Worm (Caenorhabditis elegans) whole organism, L4 larva: Measurements from ENCODE around the gene Y37D8A.19.
A peak's percentile ranks its signal among the peaks of the same experiment; 100 is the strongest.

Source experiments
- ZK337.2 ChIP-seq: fragments of 200-800 bp; sonication (Bioruptor generic); IDR thresholded peaks from 2 replicates; pipeline ENCODE4 v1.3.6; 2022; ENCODE audit warnings: missing genetic modification reagents, missing genetic modification characterization, missing compliant biosample characterization
- ama-1 ChIP-seq: fragments of 150-350 bp; optimal IDR thresholded peaks from 2 replicates; lab custom pipeline; 2014; ENCODE audit warnings: inconsistent platforms, mixed read lengths
- arid-1 ChIP-seq: fragments of 200-800 bp; sonication (Bioruptor generic); conservative IDR thresholded peaks from 2 replicates; pipeline ENCODE4 v1.3.6; 2022; ENCODE audit warnings: missing genetic modification reagents, missing genetic modification characterization, missing compliant biosample characterization
- ceh-28 ChIP-seq: fragments of 150-350 bp; optimal IDR thresholded peaks from 2 replicates; lab custom pipeline; 2014; ENCODE audit warnings: missing biosample characterization, missing genetic modification reagents, missing genetic modification characterization
- daf-16 ChIP-seq, 3 experiments: sonication (generic microtip); optimal IDR thresholded peaks; 2 replicates each; lab custom pipeline; 2016 to 2017; ENCODE audit warnings: missing genetic modification characterization in 3 of 3, missing genetic modification reagents in 3 of 3, mild to moderate bottlenecking in 2 of 3, missing compliant biosample characterization in 2 of 3, missing biosample characterization in 1 of 3, moderate library complexity in 1 of 3
- daf-8 ChIP-seq: fragments of 200-800 bp; sonication (Bioruptor generic); IDR thresholded peaks from 2 replicates; pipeline ENCODE4 v1.3.6; 2022; ENCODE audit warnings: missing genetic modification characterization, missing compliant biosample characterization
- dmd-6 ChIP-seq: fragments of 200-800 bp; sonication (Bioruptor generic); IDR thresholded peaks from 2 replicates; pipeline ENCODE4 v1.3.6; 2022; ENCODE audit warnings: missing genetic modification reagents, missing genetic modification characterization, missing compliant biosample characterization
- dve-1 ChIP-seq: sonication (generic microtip); optimal IDR thresholded peaks from 2 replicates; lab custom pipeline; 2017; ENCODE audit warnings: antibody characterized with exemption, mild to moderate bottlenecking, missing genetic modification characterization, missing compliant biosample characterization; ENCODE audit not compliant: insufficient read depth
- egl-27 ChIP-seq: sonication (generic microtip); optimal IDR thresholded peaks from 3 replicates; lab custom pipeline; 2017; ENCODE audit warnings: missing biosample characterization, missing genetic modification reagents, missing genetic modification characterization
- egl-43 ChIP-seq: fragments of 200-800 bp; sonication (Bioruptor generic); IDR thresholded peaks from 2 replicates; pipeline ENCODE4 v1.3.6; 2022; ENCODE audit warnings: missing genetic modification reagents, missing genetic modification characterization, missing compliant biosample characterization
- hif-1 ChIP-seq, 2 experiments: sonication (generic microtip); optimal IDR thresholded peaks; 2 replicates each; lab custom pipeline; 2016 to 2017; ENCODE audit warnings: missing compliant biosample characterization in 2 of 2, missing genetic modification characterization in 2 of 2, missing genetic modification reagents in 2 of 2, missing genotype in 2 of 2, mild to moderate bottlenecking in 1 of 2
- jun-1 ChIP-seq: fragments of 150-350 bp; optimal IDR thresholded peaks from 2 replicates; lab custom pipeline; 2014; ENCODE audit warnings: missing biosample characterization, missing genetic modification reagents, missing genetic modification characterization
- lin-1 ChIP-seq: fragments of 200-800 bp; sonication (Bioruptor generic); IDR thresholded peaks from 2 replicates; pipeline ENCODE4 v1.3.6; 2022; ENCODE audit warnings: missing genetic modification reagents, missing genetic modification characterization, missing compliant biosample characterization
- lin-15B ChIP-seq: fragments of 150-350 bp; sonication (generic microtip); optimal IDR thresholded peaks from 3 replicates; lab custom pipeline; 2014; ENCODE audit warnings: missing biosample characterization, missing genetic modification characterization
- lin-39 ChIP-seq: fragments of 150-350 bp; optimal IDR thresholded peaks from 2 replicates; lab custom pipeline; 2014; ENCODE audit warnings: missing biosample characterization, missing genetic modification reagents, missing genetic modification characterization
- lir-3 ChIP-seq: sonication (generic microtip); optimal IDR thresholded peaks from 2 replicates; lab custom pipeline; 2016; ENCODE audit warnings: mild to moderate bottlenecking, missing genetic modification characterization, missing compliant biosample characterization
- madf-5 ChIP-seq, 2 experiments: fragments of 200-800 bp; sonication (Bioruptor generic); IDR thresholded peaks; 2 replicates each; pipeline ENCODE4 v1.3.6; 2022; ENCODE audit warnings: missing compliant biosample characterization in 2 of 2, missing genetic modification characterization in 2 of 2
- madf-9 ChIP-seq: fragments of 200-800 bp; sonication (Bioruptor generic); conservative IDR thresholded peaks from 2 replicates; pipeline ENCODE4 v1.3.6; 2022; ENCODE audit warnings: missing genetic modification reagents, missing genetic modification characterization, missing compliant biosample characterization
- mdt-29 ChIP-seq: fragments of 200-800 bp; sonication (Bioruptor generic); IDR thresholded peaks from 2 replicates; pipeline ENCODE4 v1.3.6; 2022; ENCODE audit warnings: missing genetic modification reagents, missing genetic modification characterization, missing compliant biosample characterization
- nhr-237 ChIP-seq: sonication (generic microtip); optimal IDR thresholded peaks from 2 replicates; lab custom pipeline; 2017; ENCODE audit warnings: missing biosample characterization, missing genetic modification characterization
- nhr-28 ChIP-seq: fragments of 150-350 bp; optimal IDR thresholded peaks from 2 replicates; lab custom pipeline; 2014; ENCODE audit warnings: missing biosample characterization, missing genetic modification characterization
- nhr-41 ChIP-seq: fragments of 200-800 bp; sonication (Bioruptor generic); IDR thresholded peaks from 2 replicates; pipeline ENCODE4 v1.3.6; 2022; ENCODE audit warnings: missing genetic modification reagents, missing genetic modification characterization, missing compliant biosample characterization
- nhr-48 ChIP-seq: sonication (generic microtip); optimal IDR thresholded peaks from 2 replicates; lab custom pipeline; 2016; ENCODE audit warnings: mild to moderate bottlenecking, missing genetic modification characterization, missing compliant biosample characterization
- nhr-76 ChIP-seq: fragments of 150-350 bp; optimal IDR thresholded peaks from 2 replicates; lab custom pipeline; 2014; ENCODE audit warnings: missing biosample characterization, missing genetic modification characterization
- nhr-77 ChIP-seq: fragments of 150-350 bp; optimal IDR thresholded peaks from 2 replicates; lab custom pipeline; 2014; ENCODE audit warnings: missing biosample characterization, missing genetic modification characterization
- php-3 ChIP-seq: fragments of 200-800 bp; sonication (Bioruptor generic); IDR thresholded peaks from 2 replicates; pipeline ENCODE4 v1.3.6; 2022; ENCODE audit warnings: missing genetic modification reagents, missing genetic modification characterization, missing compliant biosample characterization
- pqm-1 ChIP-seq: sonication (generic microtip); optimal IDR thresholded peaks from 2 replicates; lab custom pipeline; 2017; ENCODE audit warnings: missing biosample characterization, missing genetic modification characterization
- sdz-12 ChIP-seq: fragments of 200-800 bp; sonication (Bioruptor generic); optimal IDR thresholded peaks from 2 replicates; lab custom pipeline; 2018; ENCODE audit warnings: mild to moderate bottlenecking, missing genetic modification characterization, missing compliant biosample characterization
- set-16 ChIP-seq: fragments of 200-800 bp; sonication (Bioruptor generic); IDR thresholded peaks from 2 replicates; pipeline ENCODE4 v1.3.6; 2022; ENCODE audit warnings: missing genetic modification reagents, missing genetic modification characterization, missing compliant biosample characterization
- skn-1 ChIP-seq: fragments of 150-350 bp; optimal IDR thresholded peaks from 2 replicates; lab custom pipeline; 2014; ENCODE audit warnings: missing biosample characterization, missing genetic modification characterization
- snpc-1.2 ChIP-seq: fragments of 200-800 bp; sonication (Bioruptor generic); IDR thresholded peaks from 2 replicates; pipeline ENCODE4 v1.3.6; 2022; ENCODE audit warnings: missing genetic modification reagents, missing genetic modification characterization, missing compliant biosample characterization
- snpc-4 ChIP-seq: fragments of 150-350 bp; optimal IDR thresholded peaks from 2 replicates; lab custom pipeline; 2014; ENCODE audit warnings: missing biosample characterization, missing genetic modification characterization
- tag-97 ChIP-seq: fragments of 200-800 bp; sonication (Bioruptor generic); IDR thresholded peaks from 2 replicates; pipeline ENCODE4 v1.3.6; 2022; ENCODE audit warnings: missing genetic modification characterization, missing compliant biosample characterization
- tra-1 ChIP-seq: fragments of 200-800 bp; sonication (Bioruptor generic); IDR thresholded peaks from 2 replicates; pipeline ENCODE4 v1.3.6; 2022; ENCODE audit warnings: missing genetic modification reagents, missing genetic modification characterization, missing compliant biosample characterization
- unc-62 ChIP-seq, 3 experiments: fragments of 150-350 bp in 1 of 3; sonication (generic microtip); optimal IDR thresholded peaks in 2 of 3; peaks in 1 of 3; 1 replicate in 1 of 3; 2 replicates in 2 of 3; lab custom pipeline; 2014 to 2017; ENCODE audit warnings: missing biosample characterization in 3 of 3, missing genetic modification characterization in 3 of 3, missing genetic modification reagents in 3 of 3, missing genotype in 1 of 3
- zfp-2 ChIP-seq: sonication (generic microtip); optimal IDR thresholded peaks from 2 replicates; lab custom pipeline; 2016; ENCODE audit warnings: mild to moderate bottlenecking, missing genetic modification characterization, missing compliant biosample characterization

Gene Y37D8A.19

DNA sequence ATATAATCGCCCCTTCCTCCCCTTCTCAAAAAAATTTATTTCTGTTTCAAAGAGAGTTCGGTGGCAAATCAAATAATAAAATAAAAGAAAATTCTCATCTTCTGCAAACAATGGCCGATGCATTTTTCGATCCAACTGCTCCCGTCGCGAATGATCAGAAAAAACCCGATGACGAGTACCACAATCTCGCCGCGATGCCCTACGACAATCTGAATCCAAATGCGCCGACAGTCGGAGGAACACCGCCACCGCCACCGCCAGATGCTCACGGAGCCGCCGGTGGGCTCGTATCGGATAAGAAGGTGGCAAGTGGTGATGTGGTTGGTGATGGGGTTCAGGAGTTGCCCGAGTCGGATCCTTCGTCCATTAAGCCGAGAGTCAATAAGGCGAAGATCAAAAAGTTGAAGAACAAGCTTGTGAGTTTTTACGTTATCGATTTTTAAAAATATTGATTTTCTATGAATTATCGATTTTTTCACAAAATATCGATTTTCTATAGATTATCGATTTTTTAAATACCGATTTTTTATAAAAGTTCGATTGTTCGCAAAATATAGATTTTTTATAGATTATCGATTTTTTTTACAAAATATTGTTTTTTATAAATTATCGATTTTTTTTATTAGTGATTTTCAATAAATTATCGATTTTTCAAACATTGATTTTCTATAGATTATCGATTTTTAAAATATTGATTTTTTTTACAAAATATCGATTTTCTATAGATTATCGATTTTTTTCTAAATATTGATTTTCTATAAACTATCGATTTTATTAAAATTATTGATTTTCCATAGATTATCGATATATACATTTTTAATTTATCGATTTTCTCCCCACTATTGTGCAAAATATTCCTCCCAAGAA lies 21.9 kb downstream of the Y37D8A.19 start, which contains the start of gene Y39E4A.1:
TSS of gene Y39E4A.1 (plus strand) at position 51 of the 867 bp plus-strand sequence.
- TF ChIP-seq jun-1 (tag; lab: Kevin White, UChicago) (no peak), lin-39 (no peak), snpc-1.2 (GFP tag; lab: Robert Waterston, UW) (no peak), lin-1 (0 out of 2 replicates have a peak, but pooled peaks have one; percentile 17), set-16 (GFP tag; lab: Robert Waterston, UW) (peak; percentile 78), sdz-12 (GFP tag; lab: Kevin White, UChicago) (no peak), unc-62 (GFP tag; optimal IDR thresholded peaks at IDR 0.05 in 1 of 2; lab: Kevin White, UChicago) (peak in 1 of 2 experiments; percentile 75), unc-62 (tag; optimal IDR thresholded peaks at IDR 0.05; lab: Kevin White, UChicago) (no peak), lir-3 (tag; lab: Kevin White, UChicago) (no peak), ZK337.2 (GFP tag; lab: Robert Waterston, UW) (peak; percentile 18; the same call in 1 of the 2 replicates), egl-27 (tag; lab: Kevin White, UChicago) (no peak), egl-43 (peak; percentile 64; the same call in 1 of the 2 replicates), ceh-28 (tag; lab: Kevin White, UChicago) (peak; percentile 98), arid-1 (GFP tag; lab: Robert Waterston, UW) (0 out of 2 replicates have a peak, but pooled peaks have one; percentile 5)

DNA sequence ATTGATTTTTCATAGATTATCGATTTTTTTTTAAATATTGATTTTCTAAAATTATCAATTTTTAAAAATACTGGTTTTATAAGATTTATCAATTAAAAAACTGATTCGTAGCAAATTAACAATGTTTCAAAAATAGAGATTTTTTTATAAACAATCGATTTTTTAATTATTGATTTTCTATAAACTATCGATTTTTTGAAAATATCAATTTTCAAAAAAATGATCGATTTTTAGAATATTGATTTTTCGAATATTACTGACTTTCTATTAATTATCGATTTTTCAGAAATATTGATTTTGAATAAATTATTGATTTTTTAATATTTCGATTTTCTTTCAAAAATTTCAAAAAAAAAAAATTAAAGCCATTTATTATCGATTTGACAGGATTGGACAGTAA lies 22.9 kb downstream of the Y37D8A.19 start:
- TF ChIP-seq ceh-28 (tag; lab: Kevin White, UChicago) (peak; percentile 88), egl-27 (tag; lab: Kevin White, UChicago) (no peak)
- TF ChIP-seq, all 104 proteins: peak for 1

DNA sequence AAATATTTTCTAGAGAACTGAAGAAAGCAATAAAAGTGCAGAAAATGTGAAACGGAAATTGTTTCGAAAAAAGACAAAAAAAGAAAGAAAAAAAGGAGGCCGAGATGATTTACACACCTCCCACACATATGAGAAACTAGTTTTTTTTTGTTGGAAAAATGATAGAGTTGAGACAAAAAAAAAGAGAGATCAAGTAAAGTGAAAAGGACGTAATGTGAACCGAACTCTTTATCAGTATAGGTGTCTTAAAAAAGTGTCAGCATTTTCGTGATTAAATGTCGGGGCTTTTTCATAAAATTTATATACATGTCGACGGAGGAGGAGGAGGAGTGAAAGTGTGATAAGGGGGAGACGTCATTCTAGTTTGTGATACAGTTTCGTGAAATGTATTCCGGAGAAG lies 29.6 kb downstream of the Y37D8A.19 start:
- no peak for TF ChIP-seq lin-15B
- TF ChIP-seq dve-1, result peak; percentile 69
- no peak for TF ChIP-seq daf-8 (GFP tag; lab: Robert Waterston, UW)
- TF ChIP-seq nhr-28, result peak; percentile 88
- no peak for TF ChIP-seq skn-1 (tag; lab: Kevin White, UChicago)
- TF ChIP-seq nhr-41 (GFP tag; lab: Robert Waterston, UW), result no peak
- peak in 1 of 2 experiments; percentile 92 for TF ChIP-seq unc-62 (GFP tag; optimal IDR thresholded peaks at IDR 0.05 in 1 of 2; lab: Kevin White, UChicago)
- no peak for TF ChIP-seq unc-62 (tag; optimal IDR thresholded peaks at IDR 0.05; lab: Kevin White, UChicago)
- TF ChIP-seq madf-5 (GFP tag; IDR thresholded peaks at IDR 0.05; lab: Robert Waterston, UW), result no peak
- TF ChIP-seq hif-1 (tag; optimal IDR thresholded peaks at IDR 0.05; lab: Kevin White, UChicago), result no peak
- TF ChIP-seq nhr-48 (tag; lab: Kevin White, UChicago), result peak; percentile 16
- no peak for TF ChIP-seq madf-9
- peak; percentile 26 for TF ChIP-seq nhr-77 (tag; lab: Kevin White, UChicago)
- TF ChIP-seq lin-39, result no peak
- TF ChIP-seq nhr-76, result no peak
- no peak for TF ChIP-seq zfp-2 (tag; lab: Kevin White, UChicago)
- TF ChIP-seq lin-1, result 0 out of 2 replicates have a peak, but pooled peaks have one; percentile 10
- TF ChIP-seq tra-1, result 0 out of 2 replicates have a peak, but pooled peaks have one; percentile 51
- no peak for TF ChIP-seq snpc-4 (tag; lab: Kevin White, UChicago)
- no peak for TF ChIP-seq daf-16 (GFP tag; optimal IDR thresholded peaks at IDR 0.05; lab: Kevin White, UChicago)
- peak; percentile 8 for TF ChIP-seq daf-16 (tag; optimal IDR thresholded peaks at IDR 0.05; lab: Kevin White, UChicago)
- TF ChIP-seq tag-97 (GFP tag; lab: Robert Waterston, UW), result no peak
- TF ChIP-seq php-3 (GFP tag; lab: Robert Waterston, UW), result 0 out of 2 replicates have a peak, but pooled peaks have one; percentile 46
- TF ChIP-seq dmd-6, result peak; percentile 81
- TF ChIP-seq nhr-237, result no peak
- TF ChIP-seq mdt-29, result no peak
- no peak for TF ChIP-seq sdz-12 (GFP tag; lab: Kevin White, UChicago)
- no peak for TF ChIP-seq ama-1
- TF ChIP-seq pqm-1 (tag; lab: Kevin White, UChicago), result peak; percentile 86
